Fruit fly (Drosophila melanogaster) whole organism, embryonic: ENCODE data around the gene CG18135.

ENCODE experiments used
- Abd-B ChIP-seq: fragments of 200-800 bp; sonication (Bioruptor generic); optimal IDR thresholded peaks from 2 replicates; lab custom pipeline; 2018; ENCODE audit warnings: missing biosample characterization, mild to moderate bottlenecking, missing genetic modification characterization, moderate library complexity
- Aef1 ChIP-seq: fragments of 200-800 bp; sonication (Bioruptor generic); IDR thresholded peaks from 3 replicates; pipeline ENCODE4 v1.3.6; 2022; ENCODE audit warnings: missing biosample characterization, missing genetic modification characterization
- CG10543 ChIP-seq: fragments of 200-800 bp; sonication (Bioruptor generic); optimal IDR thresholded peaks from 3 replicates; lab custom pipeline; 2017; ENCODE audit warnings: missing biosample characterization, mild to moderate bottlenecking, missing genetic modification characterization, moderate library complexity
- CG10654 ChIP-seq: fragments of 200-800 bp; sonication (Bioruptor generic); optimal IDR thresholded peaks from 2 replicates; lab custom pipeline; 2016; ENCODE audit warnings: missing biosample characterization, missing genetic modification characterization
- CG11456 ChIP-seq: fragments of 200-800 bp; sonication (Bioruptor generic); IDR thresholded peaks from 3 replicates; pipeline ENCODE4 v1.3.6; 2022; ENCODE audit warnings: missing biosample characterization, missing genetic modification characterization
- CG11696 ChIP-seq: fragments of 200-800 bp; sonication (Bioruptor generic); IDR thresholded peaks from 2 replicates; pipeline ENCODE4 v1.3.6; 2022; ENCODE audit warnings: missing biosample characterization, missing genetic modification characterization
- CG12769 ChIP-seq: fragments of 200-800 bp; sonication (Bioruptor generic); optimal IDR thresholded peaks from 2 replicates; lab custom pipeline; 2019; ENCODE audit warnings: missing biosample characterization, mild to moderate bottlenecking, missing genetic modification characterization, moderate library complexity
- CG13296 ChIP-seq: fragments of 200-800 bp; sonication (Bioruptor generic); optimal IDR thresholded peaks from 3 replicates; lab custom pipeline; 2018; ENCODE audit warnings: missing biosample characterization, mild to moderate bottlenecking, missing genetic modification characterization
- CG13775 ChIP-seq: fragments of 200-800 bp; sonication (Bioruptor generic); optimal IDR thresholded peaks from 3 replicates; lab custom pipeline; 2017; ENCODE audit warnings: missing biosample characterization, mild to moderate bottlenecking, missing genetic modification characterization
- CG13894 ChIP-seq: fragments of 200-800 bp; sonication (Bioruptor generic); optimal IDR thresholded peaks from 3 replicates; lab custom pipeline; 2018; ENCODE audit warnings: missing biosample characterization, mild to moderate bottlenecking, missing genetic modification characterization, moderate library complexity
- CG15269 ChIP-seq: fragments of 200-800 bp; sonication (Bioruptor generic); optimal IDR thresholded peaks from 2 replicates; lab custom pipeline; 2018; ENCODE audit warnings: missing biosample characterization, mild to moderate bottlenecking, missing genetic modification characterization, moderate library complexity
- CG32532 ChIP-seq: fragments of 200-800 bp; sonication (Bioruptor generic); IDR thresholded peaks from 2 replicates; pipeline ENCODE4 v1.3.6; 2022; ENCODE audit warnings: missing biosample characterization, missing genetic modification characterization
- CG4328 ChIP-seq: fragments of 200-800 bp; sonication (Bioruptor generic); optimal IDR thresholded peaks from 3 replicates; lab custom pipeline; 2017; ENCODE audit warnings: missing biosample characterization, missing genetic modification reagents, missing genetic modification characterization
- CG4360 ChIP-seq: fragments of 200-800 bp; sonication (Bioruptor generic); IDR thresholded peaks from 2 replicates; pipeline ENCODE4 v1.3.6; 2022; ENCODE audit warnings: missing biosample characterization, missing genetic modification characterization
- CG7357 ChIP-seq: fragments of 200-800 bp; sonication (Bioruptor generic); IDR thresholded peaks from 3 replicates; pipeline ENCODE4 v1.3.6; 2022; ENCODE audit warnings: missing biosample characterization, missing genetic modification characterization
- CG7372 ChIP-seq: fragments of 200-800 bp; sonication (Bioruptor generic); IDR thresholded peaks from 2 replicates; pipeline ENCODE4 v1.3.6; 2022; ENCODE audit warnings: missing biosample characterization, missing genetic modification characterization
- CG8290 ChIP-seq, 3 experiments: fragments of 200-800 bp; sonication (Bioruptor generic); optimal IDR thresholded peaks; 2 replicates each; lab custom pipeline; 2016 to 2019; ENCODE audit warnings: missing biosample characterization in 3 of 3, missing genetic modification characterization in 3 of 3, mild to moderate bottlenecking in 2 of 3, moderate library complexity in 1 of 3
- D19A ChIP-seq: fragments of 200-800 bp; optimal IDR thresholded peaks from 3 replicates; lab custom pipeline; 2019; ENCODE audit warnings: missing biosample characterization, mild to moderate bottlenecking, missing genetic modification characterization, moderate library complexity
- Dbx ChIP-seq: fragments of 200-800 bp; sonication (Bioruptor generic); IDR thresholded peaks from 3 replicates; pipeline ENCODE4 v1.3.6; 2022; ENCODE audit warnings: missing biosample characterization, missing genetic modification characterization
- Doc2 ChIP-seq: fragments of 200-800 bp; sonication (Bioruptor generic); IDR thresholded peaks from 2 replicates; pipeline ENCODE4 v1.3.6; 2022; ENCODE audit warnings: missing biosample characterization, missing genetic modification characterization
- HLH3B ChIP-seq: fragments of 200-800 bp; sonication (Bioruptor generic); IDR thresholded peaks from 2 replicates; pipeline ENCODE4 v1.3.6; 2022; ENCODE audit warnings: missing biosample characterization, missing genetic modification characterization
- HLH54F ChIP-seq: fragments of 200-800 bp; sonication (Bioruptor generic); optimal IDR thresholded peaks from 3 replicates; lab custom pipeline; 2016; ENCODE audit warnings: missing biosample characterization, missing genetic modification characterization
- MBD-R2 ChIP-seq: fragments of 200-800 bp; sonication (Bioruptor generic); IDR thresholded peaks from 2 replicates; pipeline ENCODE4 v1.3.6; 2022; ENCODE audit warnings: missing biosample characterization, missing genetic modification characterization
- Med ChIP-seq: fragments of 200-800 bp; sonication (Bioruptor generic); peaks from one replicate; lab custom pipeline; 2016; ENCODE audit warnings: missing biosample characterization, missing genetic modification characterization, mild to moderate bottlenecking, inconsistent platforms, moderate library complexity
- Pdp1 ChIP-seq, 2 experiments: fragments of 200-800 bp; sonication (Bioruptor generic); optimal IDR thresholded peaks; 3 replicates each; lab custom pipeline; 2016; ENCODE audit warnings: missing biosample characterization in 2 of 2, missing genetic modification characterization in 2 of 2, mild to moderate bottlenecking in 1 of 2, moderate library complexity in 1 of 2
- Ptx1 ChIP-seq: fragments of 200-800 bp; sonication (Bioruptor generic); IDR thresholded peaks from 2 replicates; pipeline ENCODE4 v1.3.6; 2022; ENCODE audit warnings: missing biosample characterization, missing genetic modification characterization
- abd-A ChIP-seq: fragments of 200-800 bp; sonication (Bioruptor generic); optimal IDR thresholded peaks from 3 replicates; lab custom pipeline; 2019; ENCODE audit warnings: missing biosample characterization, mild to moderate bottlenecking, missing genetic modification characterization, moderate library complexity
- cg ChIP-seq: fragments of 200-800 bp; sonication (Bioruptor generic); optimal IDR thresholded peaks from 3 replicates; lab custom pipeline; 2019; ENCODE audit warnings: missing biosample characterization, mild to moderate bottlenecking, missing genetic modification characterization, moderate library complexity
- chinmo ChIP-seq: fragments of 200-800 bp; sonication (Bioruptor generic); IDR thresholded peaks from 4 replicates; pipeline ENCODE4 v1.3.6; 2022; ENCODE audit warnings: missing biosample characterization, missing genetic modification characterization; ENCODE audit not compliant: partially characterized antibody
- crol ChIP-seq: fragments of 200-800 bp; sonication (Bioruptor generic); IDR thresholded peaks from 2 replicates; pipeline ENCODE4 v1.3.6; 2022; ENCODE audit warnings: missing biosample characterization, missing genetic modification characterization
- cwo ChIP-seq: fragments of 200-800 bp; sonication (Bioruptor generic); optimal IDR thresholded peaks from 3 replicates; lab custom pipeline; 2017; ENCODE audit warnings: missing biosample characterization, missing genetic modification characterization, mild to moderate bottlenecking, moderate library complexity, missing genetic modification reagents
- gcm2 ChIP-seq: fragments of 200-800 bp; sonication (Bioruptor generic); optimal IDR thresholded peaks from 2 replicates; lab custom pipeline; 2016; ENCODE audit warnings: missing biosample characterization, missing genetic modification characterization
- grn ChIP-seq: fragments of 200-800 bp; sonication (Bioruptor generic); optimal IDR thresholded peaks from 3 replicates; lab custom pipeline; 2017; ENCODE audit warnings: missing biosample characterization, missing genetic modification characterization
- lab ChIP-seq: fragments of 200-800 bp; sonication (Bioruptor generic); optimal IDR thresholded peaks from 3 replicates; lab custom pipeline; 2017; ENCODE audit warnings: missing biosample characterization, missing genetic modification characterization, mild to moderate bottlenecking, moderate library complexity, missing genetic modification reagents
- mirr ChIP-seq: fragments of 200-800 bp; sonication (Bioruptor generic); optimal IDR thresholded peaks from 3 replicates; lab custom pipeline; 2018; ENCODE audit warnings: missing biosample characterization, mild to moderate bottlenecking, missing genetic modification characterization
- nerfin-2 ChIP-seq: fragments of 200-800 bp; sonication (Bioruptor generic); IDR thresholded peaks from 2 replicates; pipeline ENCODE4 v1.3.6; 2022; ENCODE audit warnings: missing biosample characterization, missing genetic modification characterization; ENCODE audit not compliant: partially characterized antibody
- repo ChIP-seq: fragments of 200-800 bp; sonication (Bioruptor generic); optimal IDR thresholded peaks from 2 replicates; lab custom pipeline; 2016; ENCODE audit warnings: missing biosample characterization, missing genetic modification characterization
- sd ChIP-seq: fragments of 200-800 bp; sonication (Bioruptor generic); optimal IDR thresholded peaks from 3 replicates; lab custom pipeline; 2018; ENCODE audit warnings: missing biosample characterization, mild to moderate bottlenecking, missing genetic modification characterization, moderate library complexity
- slbo ChIP-seq: fragments of 200-800 bp; sonication (Bioruptor generic); IDR thresholded peaks from 2 replicates; pipeline ENCODE4 v1.3.6; 2022; ENCODE audit warnings: missing biosample characterization, missing genetic modification characterization
- so ChIP-seq: fragments of 200-800 bp; sonication (Bioruptor generic); IDR thresholded peaks from 3 replicates; pipeline ENCODE4 v1.3.6; 2022; ENCODE audit warnings: missing biosample characterization, missing genetic modification characterization
- sr ChIP-seq: fragments of 200-800 bp; sonication (Bioruptor generic); IDR thresholded peaks from 3 replicates; pipeline ENCODE4 v1.3.6; 2022; ENCODE audit warnings: missing biosample characterization, missing genetic modification characterization
- sug ChIP-seq: fragments of 200-800 bp; optimal IDR thresholded peaks from 2 replicates; lab custom pipeline; 2019; ENCODE audit warnings: missing biosample characterization, mild to moderate bottlenecking, missing genetic modification characterization, moderate library complexity
- wek ChIP-seq: fragments of 200-800 bp; sonication (Bioruptor generic); optimal IDR thresholded peaks from 3 replicates; lab custom pipeline; 2018; ENCODE audit warnings: missing biosample characterization, mild to moderate bottlenecking, missing genetic modification characterization, moderate library complexity

CG18135 gene

DNA sequence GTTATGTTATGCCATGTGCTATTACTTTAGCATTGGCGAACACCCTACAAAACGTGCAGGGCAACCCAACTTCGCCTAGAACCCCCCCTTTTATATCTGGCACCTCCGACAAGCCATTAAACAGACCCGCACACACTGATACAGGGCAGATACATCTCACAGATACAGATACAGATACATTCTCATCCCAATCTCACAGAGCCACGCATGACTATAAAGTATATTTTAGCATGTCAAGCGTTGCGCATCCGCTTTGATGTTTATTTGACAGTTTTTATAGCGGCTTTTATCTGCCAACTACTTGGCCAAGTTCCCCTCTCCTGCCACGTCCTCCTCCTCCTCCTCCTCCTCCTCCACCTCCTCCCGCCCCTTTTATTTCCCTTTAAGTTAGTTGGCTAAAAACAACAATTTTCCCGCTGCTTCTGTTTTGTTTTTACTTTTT lies 21.2 kb upstream of the CG18135 start:
- TF ChIP-seq CG12769 (peak; percentile 83), CG15269 (tag; lab: Kevin White, UChicago) (peak; percentile 36), mirr (GFP tag; lab: Kevin White, UChicago) (peak; percentile 52), cg (GFP tag; lab: Kevin White, UChicago) (peak; percentile 57), nerfin-2 (GFP tag; lab: Robert Waterston, UW) (0 out of 2 replicates have a peak, but pooled peaks have one; percentile 17), sug (tag; lab: Kevin White, UChicago) (peak; percentile 1), D19A (tag; lab: Kevin White, UChicago) (peak; percentile 39), Abd-B (GFP tag; lab: Kevin White, UChicago) (peak; percentile 34), chinmo (0 out of 4 replicates have a peak, but pooled peaks have one; percentile 71), Pdp1 (GFP tag; optimal IDR thresholded peaks at IDR 0.05; lab: Kevin White, UChicago) (peak in 1 of 2 experiments; percentile 34), CG7372 (GFP tag; lab: Robert Waterston, UW) (no peak), crol (peak; percentile 90), CG10543 (GFP tag; lab: Kevin White, UChicago) (peak; percentile 74), Dbx (GFP tag; lab: Robert Waterston, UW) (0 out of 3 replicates have a peak, but pooled peaks have one; percentile 25), HLH3B (GFP tag; lab: Robert Waterston, UW) (no peak), Aef1 (peak; percentile 30; the same call in 1 of the 3 replicates), lab (GFP tag; lab: Kevin White, UChicago) (peak; percentile 43), sr (GFP tag; lab: Robert Waterston, UW) (0 out of 3 replicates have a peak, but pooled peaks have one; percentile 28), CG7357 (GFP tag; lab: Robert Waterston, UW) (no peak), wek (GFP tag; lab: Kevin White, UChicago) (no peak), CG13296 (peak; percentile 14), CG11696 (GFP tag; lab: Robert Waterston, UW) (no peak), Doc2 (no peak), slbo (GFP tag; lab: Robert Waterston, UW) (0 out of 2 replicates have a peak, but pooled peaks have one; percentile 0), CG4328 (GFP tag; lab: Kevin White, UChicago) (peak; percentile 45), CG8290 (GFP tag; optimal IDR thresholded peaks at IDR 0.05; lab: Kevin White, UChicago) (no peak), CG8290 (tag; optimal IDR thresholded peaks at IDR 0.05; lab: Kevin White, UChicago) (peak in 1 of 2 experiments; percentile 47), Ptx1 (no peak), abd-A (tag; lab: Kevin White, UChicago) (peak; percentile 94), MBD-R2 (peak; percentile 18; the same call in 1 of the 2 replicates), CG4360 (GFP tag; lab: Robert Waterston, UW) (no peak), cwo (GFP tag; lab: Kevin White, UChicago) (peak; percentile 80), repo (GFP tag; lab: Kevin White, UChicago) (no peak), so (GFP tag; lab: Robert Waterston, UW) (peak; percentile 14; the same call in 1 of the 3 replicates), HLH54F (GFP tag; lab: Kevin White, UChicago) (no peak), gcm2 (GFP tag; lab: Kevin White, UChicago) (no peak), sd (tag; lab: Kevin White, UChicago) (peak; percentile 73), grn (GFP tag; lab: Kevin White, UChicago) (peak; percentile 10), CG32532 (no peak), CG10654 (GFP tag; lab: Kevin White, UChicago) (no peak), CG11456 (0 out of 3 replicates have a peak, but pooled peaks have one; percentile 52), CG13894 (tag; lab: Kevin White, UChicago) (peak; percentile 75), CG13775 (GFP tag; lab: Kevin White, UChicago) (no peak), Med (peak; percentile 62)
